Worm (Caenorhabditis elegans) whole organism, mixed stage, embryonic: ENCODE data around the gene F40F9.3.

Source experiments
- M03D4.4 ChIP-seq: sonication (generic microtip); optimal IDR thresholded peaks from 2 replicates; lab custom pipeline; 2017; ENCODE audit warnings: mild to moderate bottlenecking, missing genetic modification characterization, missing compliant biosample characterization
- bed-3 ChIP-seq: fragments of 200-800 bp; sonication (Bioruptor generic); optimal IDR thresholded peaks from 3 replicates; lab custom pipeline; 2018; ENCODE audit warnings: mild to moderate bottlenecking, missing genetic modification characterization, moderate library complexity, missing compliant biosample characterization
- blmp-1 ChIP-seq: fragments of 150-350 bp; optimal IDR thresholded peaks from 2 replicates; lab custom pipeline; 2014; ENCODE audit warnings: missing biosample characterization, missing genetic modification characterization
- ceh-39 ChIP-seq: fragments of 150-350 bp; optimal IDR thresholded peaks from 2 replicates; lab custom pipeline; 2014; ENCODE audit warnings: missing biosample characterization, missing genetic modification characterization
- ceh-43 ChIP-seq: fragments of 200-800 bp; sonication (Bioruptor generic); optimal IDR thresholded peaks from 2 replicates; lab custom pipeline; 2018; ENCODE audit warnings: mild to moderate bottlenecking, missing genetic modification characterization, moderate library complexity, missing compliant biosample characterization
- ceh-83 ChIP-seq: fragments of 200-800 bp; sonication (Bioruptor generic); optimal IDR thresholded peaks from 2 replicates; lab custom pipeline; 2018; ENCODE audit warnings: mild to moderate bottlenecking, missing genetic modification characterization, missing compliant biosample characterization
- ces-1 ChIP-seq: fragments of 150-350 bp; optimal IDR thresholded peaks from 2 replicates; lab custom pipeline; 2014; ENCODE audit warnings: missing biosample characterization, missing genetic modification reagents, missing genetic modification characterization
- cnd-1 ChIP-seq: fragments of 200-800 bp; sonication (Bioruptor generic); optimal IDR thresholded peaks from 2 replicates; lab custom pipeline; 2018; ENCODE audit warnings: mild to moderate bottlenecking, missing genetic modification characterization, missing compliant biosample characterization
- drap-1 ChIP-seq: fragments of 200-800 bp; sonication (Bioruptor generic); optimal IDR thresholded peaks from 3 replicates; lab custom pipeline; 2018; ENCODE audit warnings: mild to moderate bottlenecking, missing genetic modification characterization, missing compliant biosample characterization
- elt-1 ChIP-seq: sonication (generic microtip); optimal IDR thresholded peaks from 2 replicates; lab custom pipeline; 2017; ENCODE audit warnings: missing genetic modification characterization, mild to moderate bottlenecking, missing compliant biosample characterization, antibody characterized with exemption, moderate library complexity, borderline replicate concordance; ENCODE audit not compliant: insufficient read depth
- elt-3 ChIP-seq: fragments of 150-350 bp; optimal IDR thresholded peaks from 2 replicates; lab custom pipeline; 2014; ENCODE audit warnings: missing biosample characterization, missing genetic modification characterization
- flh-1 ChIP-seq: fragments of 200-800 bp; sonication (Bioruptor generic); optimal IDR thresholded peaks from 2 replicates; lab custom pipeline; 2018; ENCODE audit warnings: mild to moderate bottlenecking, missing genetic modification characterization, moderate library complexity, missing compliant biosample characterization
- ham-2 ChIP-seq: fragments of 200-800 bp; sonication (Bioruptor generic); optimal IDR thresholded peaks from 2 replicates; lab custom pipeline; 2018; ENCODE audit warnings: mild to moderate bottlenecking, missing genetic modification characterization, missing compliant biosample characterization
- hlh-1 ChIP-seq: fragments of 150-350 bp; optimal IDR thresholded peaks from 2 replicates; lab custom pipeline; 2014; ENCODE audit warnings: missing biosample characterization, missing genetic modification reagents, missing genetic modification characterization
- lin-13 ChIP-seq: fragments of 150-350 bp; optimal IDR thresholded peaks from 2 replicates; lab custom pipeline; 2014; ENCODE audit warnings: missing biosample characterization, missing genetic modification characterization
- lin-32 ChIP-seq: fragments of 200-800 bp; sonication (Bioruptor generic); optimal IDR thresholded peaks from 2 replicates; lab custom pipeline; 2018; ENCODE audit warnings: mild to moderate bottlenecking, missing genetic modification characterization, missing compliant biosample characterization
- lsy-2 ChIP-seq: fragments of 150-350 bp; optimal IDR thresholded peaks from 2 replicates; lab custom pipeline; 2014; ENCODE audit warnings: missing biosample characterization, missing genetic modification characterization
- mab-5 ChIP-seq: fragments of 150-350 bp; optimal IDR thresholded peaks from 2 replicates; lab custom pipeline; 2014; ENCODE audit warnings: missing biosample characterization, missing genetic modification characterization
- mep-1 ChIP-seq: fragments of 150-350 bp; optimal IDR thresholded peaks from 2 replicates; lab custom pipeline; 2017; ENCODE audit warnings: missing biosample characterization, missing genetic modification reagents, missing genetic modification characterization, inconsistent platforms
- mls-2 ChIP-seq: sonication (generic microtip); optimal IDR thresholded peaks from 2 replicates; lab custom pipeline; 2016; ENCODE audit warnings: mild to moderate bottlenecking, missing genetic modification characterization, moderate library complexity, missing compliant biosample characterization
- nhr-12 ChIP-seq: fragments of 150-350 bp; optimal IDR thresholded peaks from 2 replicates; lab custom pipeline; 2014; ENCODE audit warnings: missing biosample characterization, missing genetic modification characterization
- nhr-2 ChIP-seq: fragments of 150-350 bp; optimal IDR thresholded peaks from 2 replicates; lab custom pipeline; 2014; ENCODE audit warnings: missing biosample characterization, missing genetic modification characterization
- nhr-237 ChIP-seq: fragments of 150-350 bp; optimal IDR thresholded peaks from 2 replicates; lab custom pipeline; 2014; ENCODE audit warnings: missing biosample characterization, missing genetic modification characterization
- nhr-28 ChIP-seq: fragments of 150-350 bp; optimal IDR thresholded peaks from 2 replicates; lab custom pipeline; 2014; ENCODE audit warnings: missing biosample characterization, missing genetic modification characterization
- nhr-76 ChIP-seq: sonication (generic microtip); optimal IDR thresholded peaks from 2 replicates; lab custom pipeline; 2017; ENCODE audit warnings: missing biosample characterization, missing genetic modification characterization
- pha-4 ChIP-seq: fragments of 150-350 bp; optimal IDR thresholded peaks from 2 replicates; lab custom pipeline; 2018; ENCODE audit warnings: missing biosample characterization, missing genetic modification reagents, missing genetic modification characterization
- sem-2 ChIP-seq: fragments of 200-800 bp; sonication (Bioruptor generic); optimal IDR thresholded peaks from 2 replicates; lab custom pipeline; 2018; ENCODE audit warnings: mild to moderate bottlenecking, missing genetic modification characterization, missing compliant biosample characterization
- snpc-4 ChIP-seq: fragments of 150-350 bp; optimal IDR thresholded peaks from 2 replicates; lab custom pipeline; 2014; ENCODE audit warnings: missing biosample characterization, missing genetic modification characterization
- sptf-1 ChIP-seq: sonication (generic microtip); optimal IDR thresholded peaks from 2 replicates; lab custom pipeline; 2017; ENCODE audit warnings: mild to moderate bottlenecking, missing genetic modification characterization, moderate library complexity, missing compliant biosample characterization
- tbx-8 ChIP-seq: fragments of 200-800 bp; sonication (Bioruptor generic); optimal IDR thresholded peaks from 2 replicates; lab custom pipeline; 2018; ENCODE audit warnings: mild to moderate bottlenecking, missing genetic modification characterization, moderate library complexity, missing compliant biosample characterization
- unc-120 ChIP-seq: sonication (generic microtip); optimal IDR thresholded peaks from 2 replicates; lab custom pipeline; 2017; ENCODE audit warnings: missing genetic modification characterization, missing compliant biosample characterization; ENCODE audit not compliant: poor library complexity, severe bottlenecking
- unc-39 ChIP-seq: fragments of 150-350 bp; optimal IDR thresholded peaks from 2 replicates; lab custom pipeline; 2014; ENCODE audit warnings: missing biosample characterization, missing genetic modification characterization
- unc-62 ChIP-seq: fragments of 150-350 bp; optimal IDR thresholded peaks from 2 replicates; lab custom pipeline; 2014; ENCODE audit warnings: missing biosample characterization, missing genetic modification reagents, missing genetic modification characterization
- zip-8 ChIP-seq: fragments of 150-350 bp; optimal IDR thresholded peaks from 2 replicates; lab custom pipeline; 2014; ENCODE audit warnings: missing biosample characterization, missing genetic modification characterization
- ztf-11 ChIP-seq: fragments of 150-350 bp; optimal IDR thresholded peaks from 2 replicates; lab custom pipeline; 2014; ENCODE audit warnings: missing biosample characterization, missing genetic modification characterization

Gene F40F9.3

DNA sequence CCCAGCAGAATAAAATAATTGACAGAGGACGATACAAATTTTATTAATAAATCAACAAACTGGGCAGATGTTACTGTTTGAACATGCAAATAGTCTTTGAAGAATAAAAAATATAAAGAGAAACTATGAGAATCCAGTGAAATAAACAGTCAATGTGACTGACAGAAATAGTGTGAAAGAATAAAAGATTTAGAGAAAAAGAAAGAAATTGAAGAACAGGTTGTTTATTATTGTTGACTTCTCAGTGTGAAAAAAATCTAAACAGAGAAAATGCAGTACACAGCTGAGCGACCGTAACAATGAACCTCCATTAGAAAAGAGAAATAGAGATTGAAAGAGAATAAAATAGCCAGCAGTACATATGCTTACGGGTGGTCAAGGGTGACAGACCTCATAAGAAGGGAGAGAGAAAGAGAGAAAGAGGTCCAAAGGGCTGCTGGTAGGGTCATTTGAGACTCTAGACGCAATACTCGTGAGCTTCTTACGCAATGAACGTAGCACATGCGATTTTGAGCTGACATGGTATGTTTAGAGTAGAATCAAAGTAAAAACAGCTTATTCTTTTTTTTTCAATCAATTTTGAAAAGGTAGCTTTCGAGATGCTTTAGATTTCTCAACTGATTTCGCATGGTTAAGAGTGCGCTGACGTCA, 9.1 kb downstream of the F40F9.3 start, which contains the start of gene slcr-46.3:
Gene slcr-46.3 (minus strand): TSS at position 86 of the 651 bp plus-strand sequence.
- no peak for TF ChIP-seq lsy-2 (tag; lab: Kevin White, UChicago)
- no peak for TF ChIP-seq hlh-1 (tag; lab: Kevin White, UChicago)
- no peak for TF ChIP-seq ceh-39 (tag; lab: Kevin White, UChicago)
- no peak for TF ChIP-seq ces-1 (GFP tag; lab: Kevin White, UChicago)
- no peak for TF ChIP-seq nhr-28 (tag; lab: Kevin White, UChicago)
- no peak for TF ChIP-seq nhr-12
- TF ChIP-seq ceh-83 (GFP tag; lab: Kevin White, UChicago) = no peak
- TF ChIP-seq sem-2 (GFP tag; lab: Kevin White, UChicago) = no peak
- TF ChIP-seq ceh-43 (GFP tag; lab: Kevin White, UChicago) = no peak
- TF ChIP-seq M03D4.4 (tag; lab: Kevin White, UChicago) = peak; percentile 34
- no peak for TF ChIP-seq unc-39 (tag; lab: Kevin White, UChicago)
- TF ChIP-seq ztf-11 (tag; lab: Kevin White, UChicago) = no peak
- TF ChIP-seq blmp-1 = no peak
- no peak for TF ChIP-seq drap-1 (GFP tag; lab: Kevin White, UChicago)
- no peak for TF ChIP-seq lin-32 (GFP tag; lab: Kevin White, UChicago)
- TF ChIP-seq mls-2 (tag; lab: Kevin White, UChicago) = no peak
- TF ChIP-seq sptf-1 (tag; lab: Kevin White, UChicago) = no peak
- TF ChIP-seq ham-2 (GFP tag; lab: Kevin White, UChicago) = peak; percentile 32
- TF ChIP-seq zip-8 (tag; lab: Kevin White, UChicago) = peak; percentile 84
- peak; percentile 6 for TF ChIP-seq mab-5 (tag; lab: Kevin White, UChicago)
- no peak for TF ChIP-seq cnd-1 (tag; lab: Kevin White, UChicago)
- no peak for TF ChIP-seq unc-120 (tag; lab: Kevin White, UChicago)
- no peak for TF ChIP-seq snpc-4 (tag; lab: Kevin White, UChicago)
- TF ChIP-seq nhr-2 (tag; lab: Kevin White, UChicago) = peak; percentile 64
- TF ChIP-seq tbx-8 = no peak
- TF ChIP-seq flh-1 = no peak
- no peak for TF ChIP-seq nhr-237 (tag; lab: Kevin White, UChicago)
- peak; percentile 17 for TF ChIP-seq mep-1 (tag; lab: Kevin White, UChicago)
- TF ChIP-seq pha-4 (tag; lab: Kevin White, UChicago) = peak; percentile 43
- no peak for TF ChIP-seq elt-1
- TF ChIP-seq bed-3 (GFP tag; lab: Kevin White, UChicago) = no peak
- TF ChIP-seq nhr-76 (tag; lab: Kevin White, UChicago) = no peak
- no peak for TF ChIP-seq lin-13
- no peak for TF ChIP-seq elt-3
- peak; percentile 10 for TF ChIP-seq unc-62 (GFP tag; lab: Kevin White, UChicago)
- TF ChIP-seq, all 35 proteins: peak for 8

ce11 chrV:9725719-9726118, 10.7 kb downstream of the F40F9.3 start:
- TF ChIP-seq sem-2 (GFP tag; lab: Kevin White, UChicago) (no peak), nhr-237 (tag; lab: Kevin White, UChicago) (no peak), mep-1 (tag; lab: Kevin White, UChicago) (no peak), mab-5 (tag; lab: Kevin White, UChicago) (no peak), unc-39 (tag; lab: Kevin White, UChicago) (no peak), ceh-83 (GFP tag; lab: Kevin White, UChicago) (no peak), nhr-2 (tag; lab: Kevin White, UChicago) (no peak), ceh-43 (GFP tag; lab: Kevin White, UChicago) (no peak)

DNA sequence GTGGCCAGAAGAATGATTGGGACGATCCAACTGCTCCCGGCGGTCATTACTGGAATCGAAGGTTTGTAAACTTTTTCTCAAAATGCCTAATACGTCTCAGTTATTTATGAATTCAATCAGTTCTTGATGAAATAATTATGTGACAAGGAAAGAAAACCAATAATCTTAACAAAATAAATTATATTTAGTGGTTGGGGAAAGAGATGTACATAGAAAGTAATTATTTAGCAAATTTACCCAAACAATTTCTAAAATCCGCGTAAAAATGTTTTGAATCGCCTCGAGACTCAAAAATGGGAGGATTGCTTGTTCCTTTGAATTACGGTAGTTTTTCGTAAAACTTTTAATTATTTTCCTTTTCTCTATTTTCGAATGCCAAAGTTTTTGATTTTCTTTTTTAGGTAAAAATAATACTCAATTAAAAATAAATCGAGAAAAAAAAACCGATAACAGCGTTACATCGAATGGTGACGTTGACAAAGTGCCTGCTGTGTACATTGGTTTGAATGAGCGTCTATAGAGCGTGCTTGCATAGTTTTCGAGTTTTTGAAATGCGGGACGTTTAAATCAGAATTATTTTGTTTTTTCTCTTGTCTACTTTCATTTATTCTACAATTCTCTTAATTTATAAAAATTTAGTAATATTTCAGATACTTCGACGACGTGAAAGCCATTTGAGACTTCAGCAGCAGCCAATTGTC, 14.6 kb downstream of the F40F9.3 start, which contains the start of the genes aagr-3 and drap-1:
Gene aagr-3 (minus strand): TSS at position 51 of the 701 bp plus-strand sequence.
Gene drap-1 (plus strand): TSS at position 645 of the 701 bp plus-strand sequence.
- TF ChIP-seq hlh-1 (tag; lab: Kevin White, UChicago) (peak; percentile 16), mep-1 (tag; lab: Kevin White, UChicago) (peak; percentile 76), nhr-76 (tag; lab: Kevin White, UChicago) (no peak), M03D4.4 (tag; lab: Kevin White, UChicago) (no peak), lsy-2 (tag; lab: Kevin White, UChicago) (peak; percentile 45), elt-1 (no peak), snpc-4 (tag; lab: Kevin White, UChicago) (no peak), ceh-39 (tag; lab: Kevin White, UChicago) (peak; percentile 91), flh-1 (no peak), sptf-1 (tag; lab: Kevin White, UChicago) (no peak), pha-4 (tag; lab: Kevin White, UChicago) (peak; percentile 73), ztf-11 (tag; lab: Kevin White, UChicago) (no peak), nhr-28 (tag; lab: Kevin White, UChicago) (no peak), unc-39 (tag; lab: Kevin White, UChicago) (no peak), ceh-83 (GFP tag; lab: Kevin White, UChicago) (no peak), ces-1 (GFP tag; lab: Kevin White, UChicago) (peak; percentile 58)
